Fruit fly (Drosophila melanogaster): ENCODE measurements around the gene shams.

DNA sequence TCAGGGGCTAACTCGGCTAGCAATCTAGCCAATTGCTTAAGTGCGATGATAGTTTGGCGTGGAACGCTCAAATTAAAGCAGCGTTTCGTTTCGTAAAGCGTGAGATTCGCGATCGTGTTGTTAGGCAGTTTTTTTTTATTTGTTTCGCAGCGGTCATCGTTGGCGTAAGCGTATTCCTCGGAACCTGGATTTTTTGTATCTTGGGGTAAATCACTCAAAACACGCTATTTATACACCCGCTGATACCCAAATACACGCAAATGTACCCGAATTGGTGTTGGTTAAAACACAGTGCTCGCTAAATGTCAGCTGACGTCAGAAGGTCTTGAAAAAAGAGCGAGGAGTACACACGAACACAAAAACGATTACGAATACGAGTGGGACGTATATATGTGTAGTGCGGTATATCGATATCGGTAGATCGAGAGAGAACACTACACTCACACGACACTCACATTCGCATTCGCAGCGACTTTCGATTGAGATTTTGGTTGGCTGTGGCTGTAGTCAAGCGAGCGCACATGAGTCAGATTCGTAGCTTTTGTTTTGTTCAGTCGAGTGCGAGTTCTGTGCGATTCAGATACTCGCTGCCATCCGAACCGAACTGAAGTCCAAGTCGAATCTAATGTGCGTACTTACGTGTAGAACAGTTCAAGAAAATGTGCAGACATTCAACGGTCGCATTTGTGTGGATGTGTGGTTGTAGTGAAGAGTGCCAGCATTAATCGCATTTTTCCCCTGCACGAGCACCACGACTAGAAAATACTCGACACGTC lies 24.5 kb downstream of the shams start:
- TF ChIP-seq CG8159 (tag; optimal IDR thresholded peaks at IDR 0.05) (no peak), CG8301 (tag; optimal IDR thresholded peaks at IDR 0.05) (peak; percentile 5), gl (tag; optimal IDR thresholded peaks at IDR 0.05) (peak; percentile 44), Pif1B (GFP tag; optimal IDR thresholded peaks at IDR 0.05) (peak; percentile 59), EcR (GFP tag; optimal IDR thresholded peaks at IDR 0.05) (peak; percentile 72), Pif1A (GFP tag; optimal IDR thresholded peaks at IDR 0.05) (no peak), CG17806 (tag; optimal IDR thresholded peaks at IDR 0.05) (peak; percentile 13), CG32121 (GFP tag; IDR thresholded peaks at IDR 0.05) (no peak), CG4496 (GFP tag; IDR thresholded peaks at IDR 0.05) (no peak)

All from whole organism, pupa.